Worm (Caenorhabditis elegans) whole organism, late embryonic: ENCODE measurements around the gene rab-30.
A peak's percentile ranks its signal among the peaks of the same experiment; 100 is the strongest.

Experiments
- C08G9.2 ChIP-seq: sonication (generic microtip); optimal IDR thresholded peaks from 2 replicates; lab custom pipeline; 2016; ENCODE audit warnings: mild to moderate bottlenecking, missing genetic modification characterization, moderate library complexity, missing compliant biosample characterization
- C38D4.7 ChIP-seq: fragments of 200-800 bp; sonication (Bioruptor generic); optimal IDR thresholded peaks from 2 replicates; lab custom pipeline; 2018; ENCODE audit warnings: mild to moderate bottlenecking, missing genetic modification characterization, moderate library complexity, missing compliant biosample characterization
- F13H6.1 ChIP-seq: sonication (generic microtip); optimal IDR thresholded peaks from 2 replicates; lab custom pipeline; 2016; ENCODE audit warnings: missing genetic modification characterization, missing compliant biosample characterization
- K02D7.2 ChIP-seq: sonication (generic microtip); optimal IDR thresholded peaks from 2 replicates; lab custom pipeline; 2017; ENCODE audit warnings: mild to moderate bottlenecking, missing genetic modification characterization, missing compliant biosample characterization
- K09A11.1 ChIP-seq: sonication (generic microtip); optimal IDR thresholded peaks from 2 replicates; lab custom pipeline; 2017; ENCODE audit warnings: antibody characterized with exemption, mild to moderate bottlenecking, missing genetic modification characterization, missing compliant biosample characterization; ENCODE audit not compliant: insufficient read depth
- Y22D7AL.16 ChIP-seq: sonication (generic microtip); optimal IDR thresholded peaks from 2 replicates; lab custom pipeline; 2016; ENCODE audit warnings: missing genetic modification characterization, missing compliant biosample characterization
- ahr-1 ChIP-seq: sonication (generic microtip); optimal IDR thresholded peaks from 2 replicates; lab custom pipeline; 2016; ENCODE audit warnings: missing genetic modification characterization, missing compliant biosample characterization
- ama-1 ChIP-seq: fragments of 150-350 bp; optimal IDR thresholded peaks from 2 replicates; lab custom pipeline; 2014
- ceh-14 ChIP-seq: sonication (generic microtip); optimal IDR thresholded peaks from 2 replicates; lab custom pipeline; 2016; ENCODE audit warnings: missing genotype, missing genetic modification characterization, missing compliant biosample characterization
- ceh-2 ChIP-seq: sonication (generic microtip); optimal IDR thresholded peaks from 2 replicates; lab custom pipeline; 2016; ENCODE audit warnings: missing genotype, missing genetic modification characterization, missing compliant biosample characterization
- ceh-24 ChIP-seq: sonication (generic microtip); optimal IDR thresholded peaks from 2 replicates; lab custom pipeline; 2016; ENCODE audit warnings: mild to moderate bottlenecking, missing genetic modification characterization, missing compliant biosample characterization
- ceh-31 ChIP-seq: sonication (generic microtip); optimal IDR thresholded peaks from 2 replicates; lab custom pipeline; 2016; ENCODE audit warnings: missing genetic modification characterization, missing compliant biosample characterization
- ceh-34 ChIP-seq: sonication (generic microtip); optimal IDR thresholded peaks from 2 replicates; lab custom pipeline; 2016; ENCODE audit warnings: mild to moderate bottlenecking, missing genetic modification characterization, missing compliant biosample characterization
- ceh-6 ChIP-seq: fragments of 200-800 bp; sonication (Bioruptor generic); optimal IDR thresholded peaks from 2 replicates; lab custom pipeline; 2018; ENCODE audit warnings: mild to moderate bottlenecking, missing genetic modification characterization, missing compliant biosample characterization
- ceh-9 ChIP-seq: sonication (generic microtip); optimal IDR thresholded peaks from 2 replicates; lab custom pipeline; 2016; ENCODE audit warnings: mild to moderate bottlenecking, missing genetic modification characterization, inconsistent platforms, missing compliant biosample characterization
- che-1 ChIP-seq: sonication (generic microtip); optimal IDR thresholded peaks from 2 replicates; lab custom pipeline; 2016; ENCODE audit warnings: mild to moderate bottlenecking, missing genetic modification characterization, missing compliant biosample characterization
- dmd-4 ChIP-seq: sonication (generic microtip); optimal IDR thresholded peaks from 2 replicates; lab custom pipeline; 2016; ENCODE audit warnings: borderline replicate concordance, missing genetic modification characterization, missing compliant biosample characterization
- dve-1 ChIP-seq: sonication (generic microtip); optimal IDR thresholded peaks from 2 replicates; lab custom pipeline; 2017; ENCODE audit warnings: antibody characterized with exemption, mild to moderate bottlenecking, missing genetic modification characterization, missing compliant biosample characterization
- elt-4 ChIP-seq: sonication (generic microtip); optimal IDR thresholded peaks from 2 replicates; lab custom pipeline; 2016; ENCODE audit warnings: missing genetic modification characterization, missing compliant biosample characterization
- eyg-1 ChIP-seq: sonication (generic microtip); optimal IDR thresholded peaks from 2 replicates; lab custom pipeline; 2016; ENCODE audit warnings: missing genotype, missing genetic modification characterization, missing compliant biosample characterization
- fkh-6 ChIP-seq: sonication (generic microtip); optimal IDR thresholded peaks from 2 replicates; lab custom pipeline; 2016; ENCODE audit warnings: missing genetic modification characterization, missing compliant biosample characterization
- hlh-13 ChIP-seq: fragments of 200-800 bp; sonication (Bioruptor generic); optimal IDR thresholded peaks from 2 replicates; lab custom pipeline; 2018; ENCODE audit warnings: mild to moderate bottlenecking, missing genetic modification characterization, missing compliant biosample characterization
- hlh-6 ChIP-seq: sonication (generic microtip); optimal IDR thresholded peaks from 2 replicates; lab custom pipeline; 2016; ENCODE audit warnings: missing genotype, missing genetic modification characterization, missing compliant biosample characterization
- nfya-1 ChIP-seq: sonication (generic microtip); optimal IDR thresholded peaks from 2 replicates; lab custom pipeline; 2017; ENCODE audit warnings: missing genetic modification characterization, mild to moderate bottlenecking, missing compliant biosample characterization, antibody characterized with exemption, moderate library complexity
- nhr-232 ChIP-seq: sonication (generic microtip); optimal IDR thresholded peaks from 2 replicates; lab custom pipeline; 2016; ENCODE audit warnings: missing genetic modification characterization, missing compliant biosample characterization
- pag-3 ChIP-seq: sonication (generic microtip); optimal IDR thresholded peaks from 2 replicates; lab custom pipeline; 2016; ENCODE audit warnings: missing compliant biosample characterization, missing genetic modification characterization, borderline replicate concordance
- pat-9 ChIP-seq: fragments of 200-800 bp; sonication (Bioruptor generic); optimal IDR thresholded peaks from 2 replicates; lab custom pipeline; 2018; ENCODE audit warnings: mild to moderate bottlenecking, missing genetic modification characterization, moderate library complexity, missing compliant biosample characterization
- pax-1 ChIP-seq: fragments of 150-350 bp; optimal IDR thresholded peaks from 2 replicates; lab custom pipeline; 2014; ENCODE audit warnings: missing biosample characterization, missing genetic modification characterization
- pha-2 ChIP-seq: sonication (generic microtip); optimal IDR thresholded peaks from 2 replicates; lab custom pipeline; 2017; ENCODE audit warnings: mild to moderate bottlenecking, missing genetic modification characterization, missing compliant biosample characterization
- pqm-1 ChIP-seq: sonication (generic microtip); optimal IDR thresholded peaks from 2 replicates; lab custom pipeline; 2016; ENCODE audit warnings: missing genetic modification characterization, missing compliant biosample characterization
- pros-1 ChIP-seq: fragments of 150-350 bp; optimal IDR thresholded peaks from 2 replicates; lab custom pipeline; 2014; ENCODE audit warnings: missing biosample characterization, missing genetic modification reagents, missing genetic modification characterization
- rnt-1 ChIP-seq: sonication (generic microtip); optimal IDR thresholded peaks from 2 replicates; lab custom pipeline; 2016; ENCODE audit warnings: missing genetic modification characterization, missing compliant biosample characterization
- sdc-2 ChIP-seq: sonication (generic microtip); optimal IDR thresholded peaks from 2 replicates; lab custom pipeline; 2016; ENCODE audit warnings: missing genotype, missing genetic modification characterization, missing compliant biosample characterization
- sox-4 ChIP-seq: sonication (generic microtip); optimal IDR thresholded peaks from 2 replicates; lab custom pipeline; 2017; ENCODE audit warnings: mild to moderate bottlenecking, missing genetic modification characterization, inconsistent platforms, missing compliant biosample characterization
- syd-9 ChIP-seq: sonication (generic microtip); optimal IDR thresholded peaks from 2 replicates; lab custom pipeline; 2016; ENCODE audit warnings: mild to moderate bottlenecking, missing genetic modification characterization, moderate library complexity, missing compliant biosample characterization
- tbx-7 ChIP-seq: sonication (generic microtip); optimal IDR thresholded peaks from 2 replicates; lab custom pipeline; 2016; ENCODE audit warnings: missing genotype, missing genetic modification characterization, missing compliant biosample characterization
- unc-42 ChIP-seq: sonication (generic microtip); optimal IDR thresholded peaks from 2 replicates; lab custom pipeline; 2016; ENCODE audit warnings: missing genotype, missing genetic modification characterization, missing compliant biosample characterization
- zip-5 ChIP-seq: sonication (generic microtip); optimal IDR thresholded peaks from 2 replicates; lab custom pipeline; 2016; ENCODE audit warnings: missing genetic modification characterization, missing compliant biosample characterization
- ztf-16 ChIP-seq: sonication (generic microtip); optimal IDR thresholded peaks from 2 replicates; lab custom pipeline; 2017; ENCODE audit warnings: missing genetic modification characterization, missing compliant biosample characterization

The rab-30 gene

DNA sequence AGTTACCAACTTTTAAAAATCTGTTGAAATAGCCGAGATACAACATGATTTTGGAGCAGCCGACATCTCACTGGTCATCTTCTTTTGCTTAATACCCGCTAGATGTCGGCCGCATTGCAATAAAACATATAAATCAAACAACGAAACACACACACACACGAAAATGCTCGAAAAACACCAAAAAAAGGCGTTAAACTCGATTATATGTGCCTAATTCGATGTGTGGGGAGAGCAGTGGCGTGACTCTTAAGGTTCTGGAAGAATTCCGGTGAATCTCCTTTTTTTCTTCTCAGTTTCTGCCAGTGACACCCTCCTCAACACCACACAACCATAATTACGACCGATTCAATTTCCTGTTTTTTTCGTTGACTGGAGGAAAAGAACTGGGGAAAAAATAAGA, 19.8 kb downstream of the rab-30 start:
- TF ChIP-seq unc-42 (tag; lab: Kevin White, UChicago): peak; percentile 13
- TF ChIP-seq elt-4 (tag; lab: Kevin White, UChicago): no peak

DNA sequence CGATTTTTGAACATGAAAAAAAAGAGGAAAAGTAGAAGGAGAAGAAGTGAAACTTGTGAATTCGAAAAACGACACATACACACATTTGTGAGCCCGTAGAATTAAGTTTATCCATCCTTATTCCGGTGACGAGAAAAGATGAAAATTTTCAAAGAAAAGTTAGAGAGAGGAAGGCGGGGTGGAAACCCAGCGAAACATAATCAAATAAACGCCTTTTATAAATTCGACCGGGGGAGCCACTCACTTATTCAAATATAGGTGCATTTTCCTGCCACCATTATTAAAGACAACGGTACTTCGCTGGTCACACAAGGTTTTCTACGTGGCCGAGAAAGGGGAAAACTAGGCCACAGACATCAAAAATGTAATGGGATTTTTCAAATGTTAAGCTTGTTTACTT, 23.1 kb downstream of the rab-30 start:
- TF ChIP-seq unc-42 (tag; lab: Kevin White, UChicago) (peak; percentile 91), zip-5 (no peak), sdc-2 (tag; lab: Kevin White, UChicago) (no peak)

DNA sequence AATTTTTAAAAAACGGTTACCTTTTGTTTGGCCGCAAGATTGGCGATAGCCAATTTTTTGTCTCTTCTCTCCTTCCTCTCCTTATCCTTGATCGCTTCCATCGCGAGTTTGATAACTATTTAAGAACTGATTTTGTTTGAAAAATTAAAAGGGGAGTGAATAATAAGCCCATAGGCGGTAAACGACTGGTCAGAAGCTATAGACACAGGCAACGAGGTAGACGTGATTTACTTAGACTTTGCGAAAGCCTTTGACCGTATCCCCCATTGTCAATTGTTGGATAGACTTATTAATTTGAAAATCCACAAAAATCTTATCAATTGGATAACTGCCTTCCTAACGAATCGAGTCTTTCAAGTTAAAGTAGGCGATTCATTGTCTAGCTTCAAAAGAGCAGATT, 25.8 kb downstream of the rab-30 start, which contains the start of gene Y45F3A.5:
Y45F3A.5 (minus strand) TSS at position 101 of the 400 bp plus-strand sequence.
- TF ChIP-seq C08G9.2 (tag; lab: Kevin White, UChicago) (no peak), rnt-1 (tag; lab: Kevin White, UChicago) (no peak), fkh-6 (no peak), pros-1 (tag; lab: Kevin White, UChicago) (no peak), K02D7.2 (tag; lab: Kevin White, UChicago) (no peak), ceh-31 (tag; lab: Kevin White, UChicago) (no peak), syd-9 (tag; lab: Kevin White, UChicago) (no peak), ceh-6 (no peak), nfya-1 (tag; lab: Kevin White, UChicago) (no peak), sox-4 (no peak), C38D4.7 (GFP tag; lab: Kevin White, UChicago) (no peak), pag-3 (tag; lab: Kevin White, UChicago) (no peak), F13H6.1 (tag; lab: Kevin White, UChicago) (no peak)

DNA sequence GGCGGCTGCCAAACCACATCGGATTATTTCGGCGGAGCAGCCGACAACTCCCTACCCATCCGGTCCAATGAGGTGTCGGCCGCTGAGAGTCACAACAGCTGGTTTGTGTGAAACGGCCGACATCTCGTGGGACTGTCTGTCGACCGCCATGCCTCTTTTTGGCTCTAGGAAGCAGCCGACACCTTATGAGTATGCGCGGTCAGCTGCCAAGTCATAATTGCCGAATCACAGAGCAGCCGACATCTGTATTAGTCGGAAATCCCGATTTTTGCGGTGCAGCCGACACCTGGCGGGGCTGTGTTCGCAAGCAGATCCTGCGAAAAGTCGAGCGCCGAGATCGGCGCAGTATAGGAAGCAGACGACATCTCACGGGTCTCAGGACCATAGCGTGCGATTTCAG, 31.7 kb downstream of the rab-30 start:
- TF ChIP-seq nhr-232 (tag; lab: Kevin White, UChicago) (no peak), ama-1 (lab: Kevin White, UChicago) (no peak), dve-1 (no peak), sox-4 (no peak), ahr-1 (no peak)

DNA sequence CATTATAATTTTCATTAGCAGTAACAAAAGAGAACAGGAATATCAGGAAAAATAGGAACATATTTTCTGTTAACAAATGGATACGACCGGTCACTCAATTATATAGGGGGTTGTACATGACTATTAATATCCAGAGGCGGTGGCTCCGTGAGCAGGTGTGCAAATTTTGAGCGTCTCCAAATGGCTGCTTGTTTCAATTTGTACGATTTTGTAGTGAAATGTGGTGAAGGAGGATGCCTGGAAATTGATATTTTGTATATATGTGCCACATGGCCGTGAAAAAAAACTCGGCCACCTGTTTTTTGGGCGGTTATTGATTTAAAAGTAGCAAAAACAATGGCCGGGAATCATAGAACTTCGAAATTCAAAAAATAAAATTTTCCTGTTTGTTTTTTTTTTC, 32.3 kb downstream of the rab-30 start, which contains the start of gene Y45F3A.8:
Y45F3A.8 (minus strand) TSS at position 101 of the 400 bp plus-strand sequence.
- TF ChIP-seq sdc-2 (tag; lab: Kevin White, UChicago) (no peak), eyg-1 (tag; lab: Kevin White, UChicago) (no peak), nhr-232 (tag; lab: Kevin White, UChicago) (no peak), K09A11.1 (tag; lab: Kevin White, UChicago) (no peak), syd-9 (tag; lab: Kevin White, UChicago) (no peak)

DNA sequence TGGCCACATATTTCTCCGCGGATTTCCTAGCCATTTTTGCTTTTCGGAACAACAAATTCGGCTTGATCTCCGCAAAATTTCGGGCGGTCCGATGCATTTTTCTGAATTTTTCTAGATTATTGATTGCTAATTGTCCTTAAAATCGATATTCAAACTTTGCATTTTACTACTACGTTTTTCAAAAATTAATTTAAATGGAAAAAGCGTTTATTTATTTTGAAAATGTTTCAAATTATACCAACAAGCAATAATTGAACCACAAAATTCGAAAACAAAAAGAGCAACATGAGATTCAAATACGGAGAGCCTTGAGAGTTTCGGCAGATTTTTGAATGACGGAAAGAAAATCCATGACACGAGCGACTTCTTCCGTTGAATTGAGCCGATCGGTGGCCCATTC, 34.7 kb downstream of the rab-30 start, which contains the start of gene Y45F3A.9:
Y45F3A.9 (minus strand) TSS at position 101 of the 400 bp plus-strand sequence.
- TF ChIP-seq ceh-9 (tag; lab: Kevin White, UChicago) (no peak), pag-3 (tag; lab: Kevin White, UChicago) (no peak), ceh-14 (tag; lab: Kevin White, UChicago) (no peak), pax-1 (no peak), tbx-7 (no peak), ceh-24 (tag; lab: Kevin White, UChicago) (no peak), che-1 (tag; lab: Kevin White, UChicago) (no peak), ceh-2 (tag; lab: Kevin White, UChicago) (no peak), pros-1 (tag; lab: Kevin White, UChicago) (no peak), pat-9 (tag; lab: Kevin White, UChicago) (no peak), hlh-13 (GFP tag; lab: Kevin White, UChicago) (no peak), ztf-16 (tag; lab: Kevin White, UChicago) (no peak), hlh-6 (tag; lab: Kevin White, UChicago) (no peak), ceh-34 (no peak), pqm-1 (tag; lab: Kevin White, UChicago) (no peak), dve-1 (no peak), Y22D7AL.16 (no peak), pha-2 (tag; lab: Kevin White, UChicago) (no peak), dmd-4 (no peak)
